Worm (Caenorhabditis elegans): ENCODE results near the gene Y48B6A.10.

DNA sequence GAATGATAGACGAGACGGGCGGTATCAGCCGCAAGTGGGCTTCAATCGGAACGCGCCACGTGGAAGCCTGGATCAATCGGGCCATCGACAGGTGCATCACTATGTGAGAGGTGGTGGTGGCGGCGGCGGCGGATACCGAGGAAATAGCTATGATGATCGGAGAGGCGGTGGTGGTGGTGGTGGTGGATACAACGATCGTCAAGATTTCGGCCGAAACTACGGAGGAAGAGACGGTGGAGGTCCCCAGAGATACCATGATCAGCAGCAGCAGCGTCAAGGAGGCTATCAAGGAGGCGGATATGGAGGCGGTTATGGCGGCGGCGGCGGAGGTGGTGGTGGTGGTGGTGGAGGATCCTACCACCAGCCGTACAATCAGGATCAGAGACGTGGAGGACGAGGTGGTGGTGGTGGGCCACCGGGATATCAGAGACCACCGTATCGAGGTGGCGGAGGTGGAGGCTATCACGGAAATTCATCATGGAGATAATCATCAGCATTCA lies 48.7 kb upstream of the Y48B6A.10 start:
- TF ChIP-seq unc-39 (tag; optimal IDR thresholded peaks at IDR 0.05) (no peak), ztf-11 (tag; optimal IDR thresholded peaks at IDR 0.05) (no peak), pqm-1 (tag; optimal IDR thresholded peaks at IDR 0.05) (no peak), sdz-12 (GFP tag; optimal IDR thresholded peaks at IDR 0.05) (no peak), egl-27 (tag; optimal IDR thresholded peaks at IDR 0.05) (no peak), nhr-77 (tag; optimal IDR thresholded peaks at IDR 0.05) (no peak), nhr-28 (tag; optimal IDR thresholded peaks at IDR 0.05) (no peak)
